Fruit fly (Drosophila melanogaster) whole organism, prepupa: ENCODE measurements around the gene CG10793.

Experiments
- CG10631 ChIP-seq: fragments of 200-800 bp; sonication (Bioruptor generic); optimal IDR thresholded peaks from 2 replicates; lab custom pipeline; 2016; ENCODE audit warnings: missing biosample characterization, missing genetic modification characterization
- CG10669 ChIP-seq: fragments of 200-800 bp; sonication (Bioruptor generic); optimal IDR thresholded peaks from 3 replicates; lab custom pipeline; 2018; ENCODE audit warnings: missing biosample characterization, mild to moderate bottlenecking, missing genetic modification characterization, moderate library complexity
- CG11294 ChIP-seq: fragments of 200-800 bp; sonication (Bioruptor generic); IDR thresholded peaks from 2 replicates; pipeline ENCODE4 v1.3.6; 2022; ENCODE audit warnings: missing biosample characterization, missing genetic modification characterization
- CG11762 ChIP-seq: fragments of 200-800 bp; sonication (Bioruptor generic); optimal IDR thresholded peaks from 3 replicates; lab custom pipeline; 2016; ENCODE audit warnings: missing biosample characterization, missing genetic modification characterization; ENCODE audit not compliant: insufficient read depth
- CG15336 ChIP-seq: fragments of 200-800 bp; sonication (Bioruptor generic); IDR thresholded peaks from 2 replicates; pipeline ENCODE4 v1.3.6; 2022; ENCODE audit warnings: missing biosample characterization, missing genetic modification characterization
- CG1621 ChIP-seq: fragments of 200-800 bp; sonication (Bioruptor generic); optimal IDR thresholded peaks from 3 replicates; lab custom pipeline; 2018; ENCODE audit warnings: missing biosample characterization, mild to moderate bottlenecking, missing genetic modification characterization
- CG16779 ChIP-seq: fragments of 200-800 bp; sonication (Bioruptor generic); optimal IDR thresholded peaks from 3 replicates; lab custom pipeline; 2017; ENCODE audit warnings: missing biosample characterization, mild to moderate bottlenecking, missing genetic modification characterization
- CG3032 ChIP-seq: fragments of 200-800 bp; optimal IDR thresholded peaks from 2 replicates; lab custom pipeline; 2019; ENCODE audit warnings: missing biosample characterization, mild to moderate bottlenecking, missing genetic modification characterization, moderate library complexity
- CG32006 ChIP-seq: fragments of 200-800 bp; sonication (Bioruptor generic); optimal IDR thresholded peaks from 3 replicates; lab custom pipeline; 2017; ENCODE audit warnings: missing biosample characterization, mild to moderate bottlenecking, missing genetic modification characterization
- CG3919 ChIP-seq: fragments of 200-800 bp; sonication (Bioruptor generic); optimal IDR thresholded peaks from 3 replicates; lab custom pipeline; 2016; ENCODE audit warnings: missing biosample characterization, missing genetic modification characterization
- CG6163 ChIP-seq: fragments of 200-800 bp; sonication (Bioruptor generic); IDR thresholded peaks from 3 replicates; pipeline ENCODE4 v1.3.6; 2022; ENCODE audit warnings: missing biosample characterization, missing genetic modification characterization
- CG6276 ChIP-seq: fragments of 200-800 bp; sonication (Bioruptor generic); optimal IDR thresholded peaks from 2 replicates; lab custom pipeline; 2017; ENCODE audit warnings: missing biosample characterization, mild to moderate bottlenecking, missing genetic modification characterization
- CG6808 ChIP-seq: fragments of 200-800 bp; sonication (Bioruptor generic); optimal IDR thresholded peaks from 3 replicates; lab custom pipeline; 2017; ENCODE audit warnings: missing biosample characterization, missing genetic modification characterization, mild to moderate bottlenecking, moderate library complexity, missing genetic modification reagents
- CG6854 ChIP-seq: fragments of 200-800 bp; sonication (Bioruptor generic); optimal IDR thresholded peaks from 2 replicates; lab custom pipeline; 2017; ENCODE audit warnings: missing biosample characterization, mild to moderate bottlenecking, missing genetic modification characterization
- CG7368 ChIP-seq: fragments of 200-800 bp; sonication (Bioruptor generic); optimal IDR thresholded peaks from 3 replicates; lab custom pipeline; 2016; ENCODE audit warnings: missing biosample characterization, missing genetic modification characterization
- CG8319 ChIP-seq: fragments of 200-800 bp; sonication (Bioruptor generic); optimal IDR thresholded peaks from 3 replicates; lab custom pipeline; 2016; ENCODE audit warnings: missing biosample characterization, missing genetic modification characterization
- CG8632 ChIP-seq: fragments of 200-800 bp; sonication (Bioruptor generic); optimal IDR thresholded peaks from 3 replicates; lab custom pipeline; 2016; ENCODE audit warnings: missing biosample characterization, missing genetic modification characterization
- CG9139 ChIP-seq: fragments of 200-800 bp; sonication (Bioruptor generic); optimal IDR thresholded peaks from 3 replicates; lab custom pipeline; 2017; ENCODE audit warnings: missing biosample characterization, mild to moderate bottlenecking, missing genetic modification characterization
- Eip75B ChIP-seq: fragments of 200-800 bp; sonication (Bioruptor generic); optimal IDR thresholded peaks from 3 replicates; lab custom pipeline; 2016; ENCODE audit warnings: missing biosample characterization, missing genetic modification characterization
- Eip78C ChIP-seq: fragments of 200-800 bp; sonication (Bioruptor generic); peaks from one replicate; lab custom pipeline; 2016; ENCODE audit warnings: missing biosample characterization, missing genetic modification characterization
- Ets21C ChIP-seq: fragments of 200-800 bp; sonication (Bioruptor generic); optimal IDR thresholded peaks from 3 replicates; lab custom pipeline; 2016; ENCODE audit warnings: missing biosample characterization, missing genetic modification characterization
- Ets96B ChIP-seq: fragments of 200-800 bp; optimal IDR thresholded peaks from 2 replicates; lab custom pipeline; 2019; ENCODE audit warnings: missing biosample characterization, mild to moderate bottlenecking, missing genetic modification characterization, moderate library complexity
- Hr38 ChIP-seq: sonication (Bioruptor generic); optimal IDR thresholded peaks from 2 replicates; lab custom pipeline; 2016; ENCODE audit warnings: missing biosample characterization, missing genetic modification characterization
- Hr39 ChIP-seq: fragments of 200-800 bp; sonication (Bioruptor generic); optimal IDR thresholded peaks from 2 replicates; lab custom pipeline; 2016; ENCODE audit warnings: missing biosample characterization, missing genetic modification characterization
- Hr4 ChIP-seq: fragments of 200-800 bp; sonication (Bioruptor generic); optimal IDR thresholded peaks from 3 replicates; lab custom pipeline; 2016; ENCODE audit warnings: missing biosample characterization, missing genetic modification characterization
- Lpt ChIP-seq: fragments of 200-800 bp; sonication (Bioruptor generic); optimal IDR thresholded peaks from 3 replicates; lab custom pipeline; 2016; ENCODE audit warnings: missing biosample characterization, missing genetic modification characterization
- OdsH ChIP-seq: fragments of 200-800 bp; sonication (Bioruptor generic); optimal IDR thresholded peaks from 3 replicates; lab custom pipeline; 2016; ENCODE audit warnings: missing biosample characterization, missing genetic modification characterization
- Smox ChIP-seq: fragments of 200-800 bp; sonication (Bioruptor generic); optimal IDR thresholded peaks from 3 replicates; lab custom pipeline; 2016; ENCODE audit warnings: missing biosample characterization, missing genetic modification characterization
- Sox14 ChIP-seq: fragments of 200-800 bp; sonication (Bioruptor generic); optimal IDR thresholded peaks from 3 replicates; lab custom pipeline; 2016; ENCODE audit warnings: missing biosample characterization, missing genetic modification characterization
- achi ChIP-seq: fragments of 200-800 bp; sonication (Bioruptor generic); optimal IDR thresholded peaks from 3 replicates; lab custom pipeline; 2016; ENCODE audit warnings: missing biosample characterization, missing genetic modification characterization
- cyc ChIP-seq: fragments of 200-800 bp; sonication (Bioruptor generic); optimal IDR thresholded peaks from 3 replicates; lab custom pipeline; 2016; ENCODE audit warnings: missing biosample characterization, missing genetic modification characterization
- dac ChIP-seq: fragments of 200-800 bp; sonication (Bioruptor generic); optimal IDR thresholded peaks from 2 replicates; lab custom pipeline; 2017; ENCODE audit warnings: missing biosample characterization, mild to moderate bottlenecking, missing genetic modification characterization
- dsx ChIP-seq: fragments of 200-800 bp; optimal IDR thresholded peaks from 3 replicates; lab custom pipeline; 2019; ENCODE audit warnings: missing biosample characterization, mild to moderate bottlenecking, missing genetic modification characterization, moderate library complexity; ENCODE audit not compliant: poor library complexity, severe bottlenecking
- eg ChIP-seq: fragments of 200-800 bp; sonication (Bioruptor generic); IDR thresholded peaks from 3 replicates; pipeline ENCODE4 v1.3.6; 2022; ENCODE audit warnings: missing biosample characterization, missing genetic modification characterization
- esn ChIP-seq: fragments of 200-800 bp; sonication (Bioruptor generic); optimal IDR thresholded peaks from 2 replicates; lab custom pipeline; 2016; ENCODE audit warnings: missing biosample characterization, mild to moderate bottlenecking, missing genetic modification characterization, moderate library complexity
- fd59A ChIP-seq: fragments of 200-800 bp; sonication (Bioruptor generic); optimal IDR thresholded peaks from 2 replicates; lab custom pipeline; 2017; ENCODE audit warnings: missing biosample characterization, mild to moderate bottlenecking, missing genetic modification characterization, missing genetic modification reagents
- fkh ChIP-seq: fragments of 200-800 bp; sonication (Bioruptor generic); optimal IDR thresholded peaks from 3 replicates; lab custom pipeline; 2017; ENCODE audit warnings: missing biosample characterization, mild to moderate bottlenecking, missing genetic modification characterization, moderate library complexity
- net ChIP-seq: fragments of 200-800 bp; sonication (Bioruptor generic); optimal IDR thresholded peaks from 3 replicates; lab custom pipeline; 2016; ENCODE audit warnings: missing biosample characterization, missing genetic modification characterization
- pdm3 ChIP-seq: fragments of 200-800 bp; sonication (Bioruptor generic); optimal IDR thresholded peaks from 3 replicates; lab custom pipeline; 2016; ENCODE audit warnings: missing biosample characterization, missing genetic modification characterization
- salr ChIP-seq, 2 experiments: fragments of 200-800 bp; sonication (Bioruptor generic); optimal IDR thresholded peaks; 3 replicates each; lab custom pipeline; 2016 to 2018; ENCODE audit warnings: missing biosample characterization in 2 of 2, missing genetic modification characterization in 2 of 2, mild to moderate bottlenecking in 1 of 2
- spab ChIP-seq: fragments of 200-800 bp; sonication (Bioruptor generic); optimal IDR thresholded peaks from 2 replicates; lab custom pipeline; 2017; ENCODE audit warnings: missing biosample characterization, mild to moderate bottlenecking, missing genetic modification characterization, missing genetic modification reagents
- ss ChIP-seq, 2 experiments: fragments of 200-800 bp; sonication (Bioruptor generic); optimal IDR thresholded peaks; 2 replicates in 1 of 2; 3 replicates in 1 of 2; lab custom pipeline; 2017 to 2018; ENCODE audit warnings: mild to moderate bottlenecking in 2 of 2, missing biosample characterization in 2 of 2, missing genetic modification characterization in 2 of 2, moderate library complexity in 1 of 2
- svp ChIP-seq: fragments of 200-800 bp; sonication (Bioruptor generic); peaks from one replicate; lab custom pipeline; 2016; ENCODE audit warnings: missing biosample characterization, missing genetic modification characterization
- topi ChIP-seq: fragments of 200-800 bp; sonication (Bioruptor generic); optimal IDR thresholded peaks from 3 replicates; lab custom pipeline; 2016; ENCODE audit warnings: missing biosample characterization, missing genetic modification characterization
- vri ChIP-seq: fragments of 200-800 bp; sonication (Bioruptor generic); optimal IDR thresholded peaks from 3 replicates; lab custom pipeline; 2016; ENCODE audit warnings: missing biosample characterization, mild to moderate bottlenecking, missing genetic modification characterization

Gene CG10793

dm6 chrX:3328980-3329379, 12.8 kb upstream of the CG10793 start (continued):
- TF ChIP-seq CG1621 (peak; percentile 55), Eip75B (GFP tag; lab: Kevin White, UChicago) (peak; percentile 67), OdsH (GFP tag; lab: Kevin White, UChicago) (peak; percentile 79), CG10631 (GFP tag; lab: Kevin White, UChicago) (peak; percentile 58), CG11762 (GFP tag; lab: Kevin White, UChicago) (peak; percentile 75), spab (GFP tag; lab: Kevin White, UChicago) (peak; percentile 48), Sox14 (GFP tag; lab: Kevin White, UChicago) (peak; percentile 44), CG15336 (GFP tag; lab: Robert Waterston, UW) (peak; percentile 93), CG11294 (peak; percentile 86), svp (GFP tag; lab: Kevin White, UChicago) (peak; percentile 84), fd59A (GFP tag; lab: Kevin White, UChicago) (peak; percentile 24), Ets21C (GFP tag; lab: Kevin White, UChicago) (peak; percentile 16), salr (GFP tag; optimal IDR thresholded peaks at IDR 0.05; lab: Kevin White, UChicago) (peak; percentile 20 to 35), Smox (GFP tag; lab: Kevin White, UChicago) (peak; percentile 47), eg (GFP tag; lab: Robert Waterston, UW) (peak; percentile 94), CG3032 (tag; lab: Kevin White, UChicago) (peak; percentile 43), CG8319 (GFP tag; lab: Kevin White, UChicago) (peak; percentile 57), ss (GFP tag; optimal IDR thresholded peaks at IDR 0.05; lab: Kevin White, UChicago) (peak; percentile 36 to 59), CG3919 (peak; percentile 76), dsx (GFP tag; lab: Kevin White, UChicago) (peak; percentile 4), esn (no peak), Lpt (peak; percentile 67), CG6854 (GFP tag; lab: Kevin White, UChicago) (no peak), vri (GFP tag; lab: Kevin White, UChicago) (peak; percentile 26), CG9139 (GFP tag; lab: Kevin White, UChicago) (peak; percentile 45), pdm3 (peak; percentile 75), CG10669 (peak; percentile 60), Eip78C (GFP tag; lab: Kevin White, UChicago) (peak; percentile 89), CG8632 (GFP tag; lab: Kevin White, UChicago) (peak; percentile 49), Ets96B (tag; lab: Kevin White, UChicago) (peak; percentile 44), net (GFP tag; lab: Kevin White, UChicago) (peak; percentile 78), Hr38 (GFP tag; lab: Kevin White, UChicago) (no peak), Hr4 (GFP tag; lab: Kevin White, UChicago) (peak; percentile 84)
- TF ChIP-seq, all 60 proteins: peak for 54

dm6 chrX:3311312-3311711, 4.9 kb downstream of the CG10793 start:
- no peak for TF ChIP-seq CG10631 (GFP tag; lab: Kevin White, UChicago)
- no peak for TF ChIP-seq ss (GFP tag; optimal IDR thresholded peaks at IDR 0.05; lab: Kevin White, UChicago)
- no peak for TF ChIP-seq CG6854 (GFP tag; lab: Kevin White, UChicago)
- TF ChIP-seq Lpt, result no peak
- no peak for TF ChIP-seq cyc (GFP tag; lab: Kevin White, UChicago)
- no peak for TF ChIP-seq CG3032 (tag; lab: Kevin White, UChicago)
- no peak for TF ChIP-seq spab (GFP tag; lab: Kevin White, UChicago)
- no peak for TF ChIP-seq achi
- TF ChIP-seq Ets21C (GFP tag; lab: Kevin White, UChicago), result no peak
- TF ChIP-seq Hr39 (GFP tag; lab: Kevin White, UChicago), result no peak
- TF ChIP-seq Smox (GFP tag; lab: Kevin White, UChicago), result no peak
- TF ChIP-seq CG32006, result no peak
- TF ChIP-seq, all 60 proteins: peak for 0

DNA sequence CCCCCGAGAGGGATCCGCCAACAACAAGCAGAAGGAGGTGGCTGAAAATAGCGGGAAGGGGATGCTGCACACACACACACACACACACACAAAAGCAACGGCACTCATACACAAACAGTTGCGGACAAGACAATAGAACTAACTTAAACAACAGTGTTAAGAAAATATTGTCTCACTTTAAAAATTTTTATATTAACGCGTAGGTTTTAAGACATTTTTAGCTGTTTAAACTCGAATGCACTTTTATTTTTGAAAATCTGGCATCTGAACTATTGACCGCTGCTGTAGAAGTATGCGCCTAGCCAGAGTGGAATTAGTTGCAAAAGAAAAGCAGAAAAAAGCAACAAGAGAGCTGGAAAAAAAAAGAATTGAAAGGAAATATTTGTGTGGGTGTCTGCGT, 5.4 kb downstream of the CG10793 start:
- TF ChIP-seq CG8319 (GFP tag; lab: Kevin White, UChicago), result no peak
- TF ChIP-seq pdm3, result peak; percentile 77
- peak; percentile 73 for TF ChIP-seq Eip75B (GFP tag; lab: Kevin White, UChicago)
- peak; percentile 47 for TF ChIP-seq CG9139 (GFP tag; lab: Kevin White, UChicago)
- TF ChIP-seq Lpt, result peak; percentile 59
- TF ChIP-seq achi, result peak; percentile 68
- TF ChIP-seq CG6276 (GFP tag; lab: Kevin White, UChicago), result peak; percentile 69
- peak; percentile 80 for TF ChIP-seq CG3032 (tag; lab: Kevin White, UChicago)
- TF ChIP-seq dac, result peak; percentile 67
- TF ChIP-seq fd59A (GFP tag; lab: Kevin White, UChicago), result peak; percentile 67
- peak; percentile 71 for TF ChIP-seq CG10631 (GFP tag; lab: Kevin White, UChicago)
- peak; percentile 86 for TF ChIP-seq CG6163 (GFP tag; lab: Robert Waterston, UW)
- peak; percentile 25 for TF ChIP-seq fkh (GFP tag; lab: Kevin White, UChicago)
- peak; percentile 64 for TF ChIP-seq CG7368 (GFP tag; lab: Kevin White, UChicago)
- peak; percentile 53 for TF ChIP-seq CG16779
- peak; percentile 76 for TF ChIP-seq dsx (GFP tag; lab: Kevin White, UChicago)
- peak; percentile 73 for TF ChIP-seq CG6808
- peak; percentile 88 for TF ChIP-seq Eip78C (GFP tag; lab: Kevin White, UChicago)
- TF ChIP-seq CG6854 (GFP tag; lab: Kevin White, UChicago), result no peak
- peak; percentile 55 for TF ChIP-seq topi (GFP tag; lab: Kevin White, UChicago)
- peak; percentile 64 for TF ChIP-seq Hr4 (GFP tag; lab: Kevin White, UChicago)
